Worm (Caenorhabditis elegans): ENCODE results near the gene tex-2.

- TF ChIP-seq ztf-4 (tag; optimal IDR thresholded peaks at IDR 0.05) = no peak
- no peak for TF ChIP-seq elt-3 (tag; optimal IDR thresholded peaks at IDR 0.05)
- TF ChIP-seq zag-1 (tag; optimal IDR thresholded peaks at IDR 0.05) = no peak
- TF ChIP-seq lin-39 (tag; optimal IDR thresholded peaks at IDR 0.05) = no peak
- no peak for TF ChIP-seq pha-4 (tag; optimal IDR thresholded peaks at IDR 0.05)
These were observed 15.1 kb downstream of the tex-2 start, which contains the start of gene F55C12.4 for ce11 chrII:5858322-5858721.

Data from whole organism, L3 larva.